Worm (Caenorhabditis elegans) whole organism, L3 larva: ENCODE measurements around the gene srh-70.

Experiments used
- R02D3.7 ChIP-seq: fragments of 150-350 bp; optimal IDR thresholded peaks from 2 replicates; lab custom pipeline; 2014; ENCODE audit warnings: missing biosample characterization, missing genetic modification characterization
- ZK546.5 ChIP-seq: sonication (generic microtip); optimal IDR thresholded peaks from 2 replicates; lab custom pipeline; 2017; ENCODE audit warnings: missing biosample characterization, missing genetic modification characterization
- aly-2 ChIP-seq: fragments of 150-350 bp; optimal IDR thresholded peaks from 2 replicates; lab custom pipeline; 2014; ENCODE audit warnings: missing biosample characterization, missing genetic modification characterization
- ama-1 ChIP-seq: fragments of 150-350 bp; optimal IDR thresholded peaks from 2 replicates; lab custom pipeline; 2018
- ceh-16 ChIP-seq: sonication (generic microtip); optimal IDR thresholded peaks from 2 replicates; lab custom pipeline; 2017; ENCODE audit warnings: missing biosample characterization, missing genetic modification characterization
- ceh-28 ChIP-seq: fragments of 150-350 bp; optimal IDR thresholded peaks from 2 replicates; lab custom pipeline; 2014; ENCODE audit warnings: missing biosample characterization, missing genetic modification reagents, missing genetic modification characterization
- ceh-82 ChIP-seq: fragments of 150-350 bp; optimal IDR thresholded peaks from 2 replicates; lab custom pipeline; 2014; ENCODE audit warnings: missing biosample characterization, missing genetic modification characterization
- ceh-9 ChIP-seq: sonication (generic microtip); optimal IDR thresholded peaks from 2 replicates; lab custom pipeline; 2018; ENCODE audit warnings: missing biosample characterization, missing genetic modification characterization
- daf-12 ChIP-seq: fragments of 150-350 bp; optimal IDR thresholded peaks from 2 replicates; lab custom pipeline; 2014; ENCODE audit warnings: missing biosample characterization, missing genetic modification reagents, missing genetic modification characterization
- egl-27 ChIP-seq: sonication (generic microtip); optimal IDR thresholded peaks from 4 replicates; lab custom pipeline; 2017; ENCODE audit warnings: missing biosample characterization, missing genetic modification reagents, missing genetic modification characterization
- egl-5 ChIP-seq: fragments of 150-350 bp; optimal IDR thresholded peaks from 2 replicates; lab custom pipeline; 2017; ENCODE audit warnings: missing biosample characterization, missing genetic modification reagents, missing genetic modification characterization, inconsistent platforms
- elt-1 ChIP-seq: fragments of 150-350 bp; optimal IDR thresholded peaks from 2 replicates; lab custom pipeline; 2014; ENCODE audit warnings: missing biosample characterization, missing genetic modification characterization
- elt-2 ChIP-seq: sonication (generic microtip); optimal IDR thresholded peaks from 2 replicates; lab custom pipeline; 2016; ENCODE audit warnings: missing genetic modification reagents, mild to moderate bottlenecking, missing genetic modification characterization, missing compliant biosample characterization
- elt-3 ChIP-seq, 3 experiments: fragments of 150-350 bp in 1 of 3; sonication (generic microtip) in 2 of 3; optimal IDR thresholded peaks; 2 replicates in 2 of 3; 4 replicates in 1 of 3; lab custom pipeline; 2014 to 2017; ENCODE audit warnings: missing biosample characterization in 3 of 3, missing genetic modification characterization in 3 of 3
- eor-1 ChIP-seq, 2 experiments: fragments of 150-350 bp; optimal IDR thresholded peaks; 2 replicates each; lab custom pipeline; 2014 to 2018; ENCODE audit warnings: missing biosample characterization in 2 of 2, missing genetic modification characterization in 2 of 2
- fkh-10 ChIP-seq: sonication (generic microtip); optimal IDR thresholded peaks from 2 replicates; lab custom pipeline; 2017; ENCODE audit warnings: missing biosample characterization, missing genetic modification reagents, missing genetic modification characterization
- fkh-2 ChIP-seq: fragments of 150-350 bp; optimal IDR thresholded peaks from 2 replicates; lab custom pipeline; 2014; ENCODE audit warnings: missing biosample characterization, missing genetic modification reagents, missing genetic modification characterization
- fos-1 ChIP-seq: fragments of 150-350 bp; optimal IDR thresholded peaks from 2 replicates; lab custom pipeline; 2014; ENCODE audit warnings: missing biosample characterization, missing genetic modification characterization
- hmg-11 ChIP-seq: sonication (generic microtip); optimal IDR thresholded peaks from 2 replicates; lab custom pipeline; 2016; ENCODE audit warnings: missing genetic modification characterization, missing compliant biosample characterization
- jun-1 ChIP-seq: fragments of 150-350 bp; optimal IDR thresholded peaks from 2 replicates; lab custom pipeline; 2014; ENCODE audit warnings: missing biosample characterization, missing genetic modification reagents, missing genetic modification characterization
- lin-15B ChIP-seq: fragments of 150-350 bp; optimal IDR thresholded peaks from 2 replicates; lab custom pipeline; 2014; ENCODE audit warnings: missing biosample characterization, missing genetic modification characterization
- lin-39 ChIP-seq: fragments of 150-350 bp; optimal IDR thresholded peaks from 2 replicates; lab custom pipeline; 2018; ENCODE audit warnings: missing biosample characterization, missing genetic modification reagents, missing genetic modification characterization
- lsy-12 ChIP-seq: sonication (generic microtip); optimal IDR thresholded peaks from 2 replicates; lab custom pipeline; 2016; ENCODE audit warnings: mild to moderate bottlenecking, missing genetic modification characterization, missing compliant biosample characterization
- mdl-1 ChIP-seq: fragments of 150-350 bp; optimal IDR thresholded peaks from 2 replicates; lab custom pipeline; 2014; ENCODE audit warnings: missing biosample characterization, missing genetic modification characterization
- mml-1 ChIP-seq: fragments of 150-350 bp; sonication (generic microtip); optimal IDR thresholded peaks from 3 replicates; lab custom pipeline; 2014; ENCODE audit warnings: missing biosample characterization, missing genetic modification characterization
- nfya-1 ChIP-seq: sonication (generic microtip); optimal IDR thresholded peaks from 2 replicates; lab custom pipeline; 2017; ENCODE audit warnings: missing genetic modification characterization, mild to moderate bottlenecking, missing compliant biosample characterization, antibody characterized with exemption, moderate library complexity; ENCODE audit not compliant: insufficient read depth
- nhr-11 ChIP-seq: fragments of 150-350 bp; optimal IDR thresholded peaks from 2 replicates; lab custom pipeline; 2014; ENCODE audit warnings: missing biosample characterization, missing genetic modification characterization
- nhr-12 ChIP-seq: fragments of 150-350 bp; optimal IDR thresholded peaks from 2 replicates; lab custom pipeline; 2014; ENCODE audit warnings: missing biosample characterization, missing genetic modification characterization
- nhr-23 ChIP-seq: fragments of 150-350 bp; optimal IDR thresholded peaks from 2 replicates; lab custom pipeline; 2014; ENCODE audit warnings: missing biosample characterization, missing genetic modification reagents, missing genetic modification characterization
- nhr-237 ChIP-seq: fragments of 150-350 bp; optimal IDR thresholded peaks from 2 replicates; lab custom pipeline; 2014; ENCODE audit warnings: missing biosample characterization, missing genetic modification characterization
- nhr-25 ChIP-seq: sonication (generic microtip); optimal IDR thresholded peaks from 2 replicates; lab custom pipeline; 2017; ENCODE audit warnings: missing biosample characterization, missing genetic modification characterization
- nhr-28 ChIP-seq: fragments of 150-350 bp; optimal IDR thresholded peaks from 2 replicates; lab custom pipeline; 2014; ENCODE audit warnings: missing biosample characterization, missing genetic modification characterization
- nhr-43 ChIP-seq: sonication (generic microtip); optimal IDR thresholded peaks from 2 replicates; lab custom pipeline; 2016; ENCODE audit warnings: mild to moderate bottlenecking, missing genetic modification characterization, missing compliant biosample characterization; ENCODE audit not compliant: poor library complexity, severe bottlenecking
- nhr-77 ChIP-seq: fragments of 150-350 bp; optimal IDR thresholded peaks from 2 replicates; lab custom pipeline; 2014; ENCODE audit warnings: missing biosample characterization, missing genetic modification characterization
- pha-4 ChIP-seq: fragments of 150-350 bp; optimal IDR thresholded peaks from 2 replicates; lab custom pipeline; 2014; ENCODE audit warnings: missing biosample characterization, missing genetic modification reagents, missing genetic modification characterization
- pqm-1 ChIP-seq: fragments of 150-350 bp; optimal IDR thresholded peaks from 2 replicates; lab custom pipeline; 2017; ENCODE audit warnings: missing biosample characterization, missing genetic modification characterization, inconsistent platforms
- skn-1 ChIP-seq: fragments of 150-350 bp; optimal IDR thresholded peaks from 2 replicates; lab custom pipeline; 2014; ENCODE audit warnings: missing biosample characterization, missing genetic modification characterization
- snpc-4 ChIP-seq: fragments of 150-350 bp; optimal IDR thresholded peaks from 2 replicates; lab custom pipeline; 2014; ENCODE audit warnings: missing biosample characterization, missing genetic modification characterization
- unc-39 ChIP-seq: sonication (generic microtip); optimal IDR thresholded peaks from 4 replicates; lab custom pipeline; 2017; ENCODE audit warnings: missing biosample characterization, missing genetic modification characterization
- unc-62 ChIP-seq: fragments of 150-350 bp; sonication (generic microtip); optimal IDR thresholded peaks from 4 replicates; lab custom pipeline; 2014; ENCODE audit warnings: missing biosample characterization, missing genetic modification reagents, missing genetic modification characterization
- zag-1 ChIP-seq: fragments of 150-350 bp; optimal IDR thresholded peaks from 2 replicates; lab custom pipeline; 2014; ENCODE audit warnings: missing biosample characterization, missing genetic modification characterization
- ztf-11 ChIP-seq: fragments of 150-350 bp; optimal IDR thresholded peaks from 2 replicates; lab custom pipeline; 2014; ENCODE audit warnings: missing biosample characterization, missing genetic modification characterization
- ztf-4 ChIP-seq: fragments of 150-350 bp; optimal IDR thresholded peaks from 2 replicates; lab custom pipeline; 2014; ENCODE audit warnings: missing biosample characterization, missing genetic modification characterization

The srh-70 gene

DNA sequence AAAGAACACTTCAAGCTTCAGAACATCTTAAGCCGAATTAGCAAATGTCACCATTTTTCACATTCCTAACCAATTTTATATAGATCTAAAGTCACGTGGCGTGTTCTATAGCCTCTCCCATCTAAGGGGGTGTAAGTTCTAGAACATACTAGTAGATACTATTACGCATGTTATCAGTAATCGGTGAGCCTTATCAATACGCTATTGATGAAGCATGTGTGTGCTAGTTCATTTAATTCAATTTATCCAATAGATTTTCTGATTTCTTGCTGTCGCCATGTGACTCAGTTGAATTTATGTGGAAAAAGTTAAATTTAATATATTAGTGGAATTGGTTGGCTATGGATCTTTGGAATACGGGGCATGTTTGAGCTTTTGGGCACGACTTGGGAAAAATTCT, 12.1 kb downstream of the srh-70 start:
- TF ChIP-seq nhr-11 (tag; lab: Kevin White, UChicago) (peak; percentile 10), ceh-28 (tag; lab: Kevin White, UChicago) (no peak)

DNA sequence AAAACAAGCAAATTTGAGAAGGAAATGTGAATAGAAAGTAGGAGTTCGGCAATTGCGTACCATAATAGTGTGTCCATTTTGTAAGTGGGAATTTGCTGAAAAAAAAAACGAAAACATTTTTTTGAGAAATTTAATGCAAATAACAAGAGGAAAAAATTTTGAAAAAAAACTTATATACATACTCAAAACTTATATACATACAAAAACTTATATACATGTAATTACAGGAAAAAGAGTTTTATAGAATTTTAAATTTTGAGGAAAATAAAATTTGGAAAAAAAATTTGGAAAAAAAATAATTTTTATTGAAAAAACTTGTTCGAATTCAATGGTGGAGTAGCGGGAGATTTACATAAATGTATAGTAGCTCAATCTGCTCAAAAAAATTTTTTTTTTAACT, 15.9 kb downstream of the srh-70 start, which contains the start of gene ador-1:
Gene ador-1, minus strand, starts transcription at position 101 of the 400 bp plus-strand sequence.
- TF ChIP-seq elt-2 (tag; lab: Kevin White, UChicago): no peak
- no peak for TF ChIP-seq fkh-2 (tag; lab: Kevin White, UChicago)
- TF ChIP-seq ztf-4 (tag; lab: Kevin White, UChicago): no peak
- TF ChIP-seq lsy-12: no peak
- TF ChIP-seq nfya-1 (tag; lab: Kevin White, UChicago): no peak
- TF ChIP-seq lin-39: no peak
- no peak for TF ChIP-seq pqm-1 (tag; lab: Kevin White, UChicago)
- TF ChIP-seq fos-1: no peak
- TF ChIP-seq pha-4 (tag; lab: Kevin White, UChicago): no peak
- no peak for TF ChIP-seq nhr-25 (tag; lab: Kevin White, UChicago)
- TF ChIP-seq ceh-9 (tag; lab: Kevin White, UChicago): no peak
- no peak for TF ChIP-seq nhr-237
- no peak for TF ChIP-seq skn-1 (tag; lab: Kevin White, UChicago)
- no peak for TF ChIP-seq ceh-16
- TF ChIP-seq unc-39 (tag; lab: Kevin White, UChicago): no peak
- no peak for TF ChIP-seq eor-1 (tag; optimal IDR thresholded peaks at IDR 0.05; lab: Kevin White, UChicago)
- no peak for TF ChIP-seq nhr-23 (tag; lab: Kevin White, UChicago)
- no peak for TF ChIP-seq fkh-10 (GFP tag; lab: Kevin White, UChicago)
- no peak for TF ChIP-seq unc-62 (GFP tag; lab: Kevin White, UChicago)
- TF ChIP-seq zag-1 (tag; lab: Kevin White, UChicago): no peak

- TF ChIP-seq nfya-1 (tag; lab: Kevin White, UChicago) (no peak), lsy-12 (no peak), fkh-10 (GFP tag; lab: Kevin White, UChicago) (peak; percentile 2), nhr-12 (tag; lab: Kevin White, UChicago) (no peak)
- TF ChIP-seq, all 47 proteins: peak for 1
Observed at ce11 chrII:12499969-12500368, 18.7 kb downstream of the srh-70 start.

DNA sequence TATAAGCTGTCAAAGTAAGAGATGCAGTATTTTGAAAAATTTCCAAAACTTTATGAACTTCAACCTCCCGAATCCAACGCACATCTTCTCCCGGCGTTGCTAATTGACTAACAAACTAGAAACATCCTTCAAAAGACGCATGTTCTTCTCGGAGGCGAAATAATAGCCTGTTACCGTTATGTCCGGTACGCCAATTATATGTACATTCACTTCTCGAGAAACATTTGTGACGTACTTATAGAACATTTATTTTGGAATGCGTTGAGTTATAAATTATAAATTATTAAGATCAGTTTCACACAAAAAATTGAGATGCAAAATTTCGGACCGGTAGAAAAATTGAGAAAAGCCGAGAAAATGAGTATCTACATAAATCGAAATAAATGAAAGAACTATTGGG, 21.7 kb downstream of the srh-70 start, which contains the start of gene T21B4.3:
Gene T21B4.3, minus strand, starts transcription at position 101 of the 400 bp plus-strand sequence.
- TF ChIP-seq R02D3.7 (tag; lab: Kevin White, UChicago) (no peak), elt-1 (tag; lab: Kevin White, UChicago) (no peak), nhr-25 (tag; lab: Kevin White, UChicago) (no peak), nhr-237 (no peak), pha-4 (tag; lab: Kevin White, UChicago) (no peak)

ce11 chrII:12494556-12495131, 24.0 kb downstream of the srh-70 start, which contains the start of gene col-85:
col-85 (minus strand) TSS chrII:12495095.
- TF ChIP-seq egl-5 (tag; lab: Kevin White, UChicago) (no peak), elt-2 (tag; lab: Kevin White, UChicago) (peak; percentile 47), ama-1 (lab: Kevin White, UChicago) (no peak), unc-62 (GFP tag; lab: Kevin White, UChicago) (no peak), pqm-1 (tag; lab: Kevin White, UChicago) (peak; percentile 13), ceh-9 (tag; lab: Kevin White, UChicago) (no peak), jun-1 (tag; lab: Kevin White, UChicago) (peak; percentile 61), nhr-237 (no peak), fos-1 (no peak), ZK546.5 (tag; lab: Kevin White, UChicago) (no peak), nhr-28 (no peak), R02D3.7 (tag; lab: Kevin White, UChicago) (peak; percentile 8), ceh-82 (tag; lab: Kevin White, UChicago) (peak; percentile 32), lin-39 (peak; percentile 19), aly-2 (tag; lab: Kevin White, UChicago) (no peak), mdl-1 (tag; lab: Kevin White, UChicago) (no peak), lin-15B (peak; percentile 35), hmg-11 (peak; percentile 89), pha-4 (tag; lab: Kevin White, UChicago) (no peak), mml-1 (no peak), snpc-4 (tag; lab: Kevin White, UChicago) (peak; percentile 93), daf-12 (no peak), unc-39 (tag; lab: Kevin White, UChicago) (no peak), egl-27 (peak; percentile 41), ceh-28 (tag; lab: Kevin White, UChicago) (no peak), lsy-12 (peak; percentile 31), elt-3 (tag; optimal IDR thresholded peaks at IDR 0.05; lab: Kevin White, UChicago) (no peak), nhr-43 (tag; lab: Kevin White, UChicago) (peak; percentile 80), ztf-11 (tag; lab: Kevin White, UChicago) (no peak), eor-1 (tag; optimal IDR thresholded peaks at IDR 0.05; lab: Kevin White, UChicago) (no peak), nhr-25 (tag; lab: Kevin White, UChicago) (peak; percentile 31), nhr-23 (tag; lab: Kevin White, UChicago) (peak; percentile 30), nhr-77 (tag; lab: Kevin White, UChicago) (no peak)
